Worm (Caenorhabditis elegans): ENCODE measurements around the gene miga-1.

miga-1 gene

DNA sequence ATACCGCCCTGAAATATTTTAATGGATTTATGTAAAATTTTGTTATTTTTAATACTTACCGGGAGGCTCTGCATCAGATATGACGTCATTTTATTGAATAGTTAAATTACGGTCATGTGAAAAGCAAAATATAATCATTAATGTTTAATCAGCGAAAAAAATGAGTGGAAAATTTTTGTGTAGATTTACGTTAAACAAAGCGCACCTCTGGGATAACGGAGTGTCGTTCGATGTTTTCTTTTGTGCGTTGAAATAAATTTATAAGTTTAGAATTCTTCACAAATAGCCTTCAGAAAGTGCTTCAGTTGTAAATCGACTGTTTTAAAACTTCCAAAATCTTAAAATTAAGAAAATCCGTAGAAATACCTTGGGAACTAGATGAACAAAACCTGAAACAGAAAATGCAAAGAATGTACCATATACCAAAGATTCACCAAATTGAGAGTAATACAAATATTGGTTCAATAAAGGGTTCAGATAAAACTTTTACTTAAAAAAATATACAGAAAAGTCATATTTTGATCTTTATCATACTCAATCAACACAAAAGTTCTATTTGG, at the start of gene miga-1, which contains the start of gene K01D12.20:
Gene miga-1 (minus strand): TSS at position 183 of the 560 bp plus-strand sequence.
Gene K01D12.20 (minus strand): TSS at position 138 of the 560 bp plus-strand sequence.
- TF ChIP-seq snu-23 (GFP tag; optimal IDR thresholded peaks at IDR 0.05) = peak; percentile 57
- TF ChIP-seq lin-35 (GFP tag; optimal IDR thresholded peaks at IDR 0.05) = peak; percentile 26 to 63
- TF ChIP-seq snpc-4 (tag; optimal IDR thresholded peaks at IDR 0.05) = no peak
- no peak for TF ChIP-seq nhr-84 (tag; optimal IDR thresholded peaks at IDR 0.05)
- no peak for TF ChIP-seq nhr-237 (tag; optimal IDR thresholded peaks at IDR 0.05)
- TF ChIP-seq lsy-2 (tag; optimal IDR thresholded peaks at IDR 0.05) = peak; percentile 55 to 62
- no peak for TF ChIP-seq ama-1 (optimal IDR thresholded peaks at IDR 0.05)
- TF ChIP-seq lin-13 (GFP tag; optimal IDR thresholded peaks at IDR 0.05) = no peak
- no peak for TF ChIP-seq ztf-4 (tag; optimal IDR thresholded peaks at IDR 0.05)
- TF ChIP-seq ceh-82 (tag; optimal IDR thresholded peaks at IDR 0.05) = peak in 2 of 3 experiments; percentile 8 to 11
- no peak for TF ChIP-seq fos-1 (tag; optimal IDR thresholded peaks at IDR 0.05)
- no peak for TF ChIP-seq unc-98 (GFP tag; IDR thresholded peaks at IDR 0.05)
- TF ChIP-seq pqm-1 (tag; optimal IDR thresholded peaks at IDR 0.05) = no peak
- no peak for TF ChIP-seq egl-13 (tag; optimal IDR thresholded peaks at IDR 0.05)
- TF ChIP-seq fkh-4 (tag; optimal IDR thresholded peaks at IDR 0.05; ENCODE audit: borderline replicate concordance) = no peak
- TF ChIP-seq dsc-1 (tag; optimal IDR thresholded peaks at IDR 0.05) = peak; percentile 42
- TF ChIP-seq hlh-17 (GFP tag; optimal IDR thresholded peaks at IDR 0.05; ENCODE audit: borderline replicate concordance) = no peak
- no peak for TF ChIP-seq fkh-8 (tag; optimal IDR thresholded peaks at IDR 0.05)
- TF ChIP-seq C34B4.2 (tag; optimal IDR thresholded peaks at IDR 0.05) = no peak
- TF ChIP-seq zip-4 (GFP tag; optimal IDR thresholded peaks at IDR 0.05) = no peak
- TF ChIP-seq C04F5.9 (tag; optimal IDR thresholded peaks at IDR 0.05) = no peak
- no peak for TF ChIP-seq mab-9 (GFP tag; IDR thresholded peaks at IDR 0.05)
- TF ChIP-seq nhr-85 (tag) = no peak
- no peak for TF ChIP-seq ets-5 (GFP tag; IDR thresholded peaks at IDR 0.05)
- no peak for TF ChIP-seq mef-2 (tag; optimal IDR thresholded peaks at IDR 0.05)
- no peak for TF ChIP-seq isw-1 (GFP tag; IDR thresholded peaks at IDR 0.05)
- no peak for TF ChIP-seq egl-27 (tag; optimal IDR thresholded peaks at IDR 0.05)
- TF ChIP-seq aly-2 (tag; optimal IDR thresholded peaks at IDR 0.05) = no peak
- TF ChIP-seq aha-1 (tag; optimal IDR thresholded peaks at IDR 0.05) = no peak
- no peak for TF ChIP-seq fkh-10 (GFP tag; optimal IDR thresholded peaks at IDR 0.05)
- TF ChIP-seq lir-3 (tag; optimal IDR thresholded peaks at IDR 0.05; ENCODE audit: poor library complexity) = no peak
- TF ChIP-seq tlp-1 (tag; optimal IDR thresholded peaks at IDR 0.05) = no peak
- TF ChIP-seq lin-14 (GFP tag; optimal IDR thresholded peaks at IDR 0.05) = no peak
- no peak for TF ChIP-seq jun-1 (tag; optimal IDR thresholded peaks at IDR 0.05)
- TF ChIP-seq ceh-8 (GFP tag; optimal IDR thresholded peaks at IDR 0.05) = no peak
- no peak for TF ChIP-seq pax-3 (tag; optimal IDR thresholded peaks at IDR 0.05)
- TF ChIP-seq unc-86 (tag; optimal IDR thresholded peaks at IDR 0.05) = no peak
- TF ChIP-seq efl-3 (GFP tag; optimal IDR thresholded peaks at IDR 0.05) = no peak
- peak; percentile 31 to 60 for TF ChIP-seq efl-1 (optimal IDR thresholded peaks at IDR 0.05)
- peak; percentile 50 to 93 for TF ChIP-seq efl-1 (GFP tag; optimal IDR thresholded peaks at IDR 0.05 in 1 of 2)
- no peak for TF ChIP-seq nhr-28 (tag; optimal IDR thresholded peaks at IDR 0.05)
- no peak for TF ChIP-seq unc-62 (GFP tag; optimal IDR thresholded peaks at IDR 0.05)
- TF ChIP-seq xbp-1 (tag; optimal IDR thresholded peaks at IDR 0.05) = peak; percentile 32
- no peak for TF ChIP-seq nhr-76 (tag; optimal IDR thresholded peaks at IDR 0.05)
- TF ChIP-seq C16A3.4 (tag; optimal IDR thresholded peaks at IDR 0.05) = peak; percentile 56
- no peak for TF ChIP-seq lin-39 (tag; optimal IDR thresholded peaks at IDR 0.05)
- no peak for TF ChIP-seq sox-4 (tag; optimal IDR thresholded peaks at IDR 0.05)
- no peak for TF ChIP-seq nhr-77 (tag; optimal IDR thresholded peaks at IDR 0.05)
- peak; percentile 59 for TF ChIP-seq mep-1 (tag; optimal IDR thresholded peaks at IDR 0.05)
- TF ChIP-seq swsn-7 (tag; optimal IDR thresholded peaks at IDR 0.05) = peak; percentile 43
- no peak for TF ChIP-seq ztf-11 (tag; optimal IDR thresholded peaks at IDR 0.05)
- peak; percentile 34 for TF ChIP-seq elt-2 (tag; optimal IDR thresholded peaks at IDR 0.05)
- TF ChIP-seq sptf-1 (tag; optimal IDR thresholded peaks at IDR 0.05) = no peak
- no peak for TF ChIP-seq nhr-12 (tag; optimal IDR thresholded peaks at IDR 0.05)
- no peak for TF ChIP-seq ceh-90 (tag; optimal IDR thresholded peaks at IDR 0.05)

Measured in whole organism, L1 larva.